Worm (Caenorhabditis elegans) whole organism, late embryonic: ENCODE results near the gene srw-124.

ENCODE experiments used
- C08G9.2 ChIP-seq: sonication (generic microtip); optimal IDR thresholded peaks from 2 replicates; lab custom pipeline; 2016; ENCODE audit warnings: mild to moderate bottlenecking, missing genetic modification characterization, moderate library complexity, missing compliant biosample characterization
- C38D4.7 ChIP-seq: fragments of 200-800 bp; sonication (Bioruptor generic); optimal IDR thresholded peaks from 2 replicates; lab custom pipeline; 2018; ENCODE audit warnings: mild to moderate bottlenecking, missing genetic modification characterization, moderate library complexity, missing compliant biosample characterization
- K02D7.2 ChIP-seq: sonication (generic microtip); optimal IDR thresholded peaks from 2 replicates; lab custom pipeline; 2017; ENCODE audit warnings: mild to moderate bottlenecking, missing genetic modification characterization, missing compliant biosample characterization
- T23F11.4 ChIP-seq: fragments of 200-800 bp; sonication (Bioruptor generic); optimal IDR thresholded peaks from 2 replicates; lab custom pipeline; 2018; ENCODE audit warnings: mild to moderate bottlenecking, missing genetic modification characterization, missing compliant biosample characterization
- Y22D7AL.16 ChIP-seq: sonication (generic microtip); optimal IDR thresholded peaks from 2 replicates; lab custom pipeline; 2016; ENCODE audit warnings: missing genetic modification characterization, missing compliant biosample characterization
- ahr-1 ChIP-seq: sonication (generic microtip); optimal IDR thresholded peaks from 2 replicates; lab custom pipeline; 2016; ENCODE audit warnings: missing genetic modification characterization, missing compliant biosample characterization
- ceh-18 ChIP-seq: sonication (generic microtip); optimal IDR thresholded peaks from 2 replicates; lab custom pipeline; 2016; ENCODE audit warnings: missing genetic modification characterization, missing compliant biosample characterization
- ceh-2 ChIP-seq: sonication (generic microtip); optimal IDR thresholded peaks from 2 replicates; lab custom pipeline; 2016; ENCODE audit warnings: missing genotype, missing genetic modification characterization, missing compliant biosample characterization
- ceh-24 ChIP-seq: sonication (generic microtip); optimal IDR thresholded peaks from 2 replicates; lab custom pipeline; 2016; ENCODE audit warnings: mild to moderate bottlenecking, missing genetic modification characterization, missing compliant biosample characterization
- ceh-30 ChIP-seq: fragments of 150-350 bp; optimal IDR thresholded peaks from 2 replicates; lab custom pipeline; 2014; ENCODE audit warnings: missing biosample characterization, missing genetic modification characterization
- ceh-31 ChIP-seq: sonication (generic microtip); optimal IDR thresholded peaks from 2 replicates; lab custom pipeline; 2016; ENCODE audit warnings: missing genetic modification characterization, missing compliant biosample characterization
- ceh-45 ChIP-seq: fragments of 200-800 bp; sonication (Bioruptor generic); IDR thresholded peaks from 2 replicates; pipeline ENCODE4 v1.3.6; 2022; ENCODE audit warnings: missing genetic modification reagents, missing genetic modification characterization, missing compliant biosample characterization
- ceh-9 ChIP-seq: sonication (generic microtip); optimal IDR thresholded peaks from 2 replicates; lab custom pipeline; 2016; ENCODE audit warnings: mild to moderate bottlenecking, missing genetic modification characterization, inconsistent platforms, missing compliant biosample characterization
- dmd-4 ChIP-seq: sonication (generic microtip); optimal IDR thresholded peaks from 2 replicates; lab custom pipeline; 2016; ENCODE audit warnings: borderline replicate concordance, missing genetic modification characterization, missing compliant biosample characterization
- elt-2 ChIP-seq: sonication (generic microtip); optimal IDR thresholded peaks from 2 replicates; lab custom pipeline; 2016; ENCODE audit warnings: missing genetic modification reagents, missing genetic modification characterization, missing compliant biosample characterization
- elt-4 ChIP-seq: sonication (generic microtip); optimal IDR thresholded peaks from 2 replicates; lab custom pipeline; 2016; ENCODE audit warnings: missing genetic modification characterization, missing compliant biosample characterization
- fax-1 ChIP-seq: sonication (generic microtip); optimal IDR thresholded peaks from 2 replicates; lab custom pipeline; 2016; ENCODE audit warnings: missing genotype, missing genetic modification characterization, missing compliant biosample characterization
- gmeb-2 ChIP-seq: sonication (generic microtip); optimal IDR thresholded peaks from 2 replicates; lab custom pipeline; 2016; ENCODE audit warnings: missing genetic modification characterization, inconsistent platforms, missing compliant biosample characterization
- hlh-13 ChIP-seq: fragments of 200-800 bp; sonication (Bioruptor generic); optimal IDR thresholded peaks from 2 replicates; lab custom pipeline; 2018; ENCODE audit warnings: mild to moderate bottlenecking, missing genetic modification characterization, missing compliant biosample characterization
- hlh-6 ChIP-seq: sonication (generic microtip); optimal IDR thresholded peaks from 2 replicates; lab custom pipeline; 2016; ENCODE audit warnings: missing genotype, missing genetic modification characterization, missing compliant biosample characterization
- hlh-8 ChIP-seq: sonication (generic microtip); optimal IDR thresholded peaks from 2 replicates; lab custom pipeline; 2016; ENCODE audit warnings: missing genotype, missing genetic modification characterization, missing compliant biosample characterization
- mec-3 ChIP-seq: sonication (generic microtip); optimal IDR thresholded peaks from 2 replicates; lab custom pipeline; 2016; ENCODE audit warnings: borderline replicate concordance, missing genetic modification characterization, missing compliant biosample characterization
- nfya-1 ChIP-seq: sonication (generic microtip); optimal IDR thresholded peaks from 2 replicates; lab custom pipeline; 2017; ENCODE audit warnings: missing genetic modification characterization, mild to moderate bottlenecking, missing compliant biosample characterization, antibody characterized with exemption, moderate library complexity
- nhr-11 ChIP-seq: fragments of 150-350 bp; optimal IDR thresholded peaks from 2 replicates; lab custom pipeline; 2014; ENCODE audit warnings: missing biosample characterization, missing genetic modification characterization
- nhr-232 ChIP-seq: sonication (generic microtip); optimal IDR thresholded peaks from 2 replicates; lab custom pipeline; 2016; ENCODE audit warnings: missing genetic modification characterization, missing compliant biosample characterization
- npax-4 ChIP-seq: sonication (generic microtip); optimal IDR thresholded peaks from 2 replicates; lab custom pipeline; 2016; ENCODE audit warnings: missing genetic modification characterization, missing compliant biosample characterization
- odd-2 ChIP-seq: sonication (generic microtip); optimal IDR thresholded peaks from 2 replicates; lab custom pipeline; 2017; ENCODE audit warnings: antibody characterized with exemption, mild to moderate bottlenecking, missing genetic modification characterization, missing compliant biosample characterization
- pat-9 ChIP-seq: fragments of 200-800 bp; sonication (Bioruptor generic); optimal IDR thresholded peaks from 2 replicates; lab custom pipeline; 2018; ENCODE audit warnings: mild to moderate bottlenecking, missing genetic modification characterization, moderate library complexity, missing compliant biosample characterization
- pha-2 ChIP-seq: sonication (generic microtip); optimal IDR thresholded peaks from 2 replicates; lab custom pipeline; 2017; ENCODE audit warnings: mild to moderate bottlenecking, missing genetic modification characterization, missing compliant biosample characterization
- pha-4 ChIP-seq: fragments of 150-350 bp; optimal IDR thresholded peaks from 2 replicates; lab custom pipeline; 2018; ENCODE audit warnings: missing biosample characterization, missing genetic modification reagents, missing genetic modification characterization
- pros-1 ChIP-seq: fragments of 150-350 bp; optimal IDR thresholded peaks from 2 replicates; lab custom pipeline; 2014; ENCODE audit warnings: missing biosample characterization, missing genetic modification reagents, missing genetic modification characterization
- sdc-2 ChIP-seq: sonication (generic microtip); optimal IDR thresholded peaks from 2 replicates; lab custom pipeline; 2016; ENCODE audit warnings: missing genotype, missing genetic modification characterization, missing compliant biosample characterization
- sox-2 ChIP-seq: fragments of 200-800 bp; sonication (Bioruptor generic); IDR thresholded peaks from 2 replicates; pipeline ENCODE4 v1.3.6; 2022; ENCODE audit warnings: missing genetic modification reagents, missing genetic modification characterization, missing compliant biosample characterization
- sox-4 ChIP-seq: sonication (generic microtip); optimal IDR thresholded peaks from 2 replicates; lab custom pipeline; 2017; ENCODE audit warnings: mild to moderate bottlenecking, missing genetic modification characterization, inconsistent platforms, missing compliant biosample characterization
- tbx-2 ChIP-seq: sonication (generic microtip); optimal IDR thresholded peaks from 2 replicates; lab custom pipeline; 2016; ENCODE audit warnings: missing genetic modification characterization, missing compliant biosample characterization
- unc-42 ChIP-seq: sonication (generic microtip); optimal IDR thresholded peaks from 2 replicates; lab custom pipeline; 2016; ENCODE audit warnings: missing genotype, missing genetic modification characterization, missing compliant biosample characterization
- unc-55 ChIP-seq: sonication (generic microtip); optimal IDR thresholded peaks from 2 replicates; lab custom pipeline; 2017; ENCODE audit warnings: missing biosample characterization, missing genetic modification reagents, missing genetic modification characterization
- ztf-16 ChIP-seq: sonication (generic microtip); optimal IDR thresholded peaks from 2 replicates; lab custom pipeline; 2017; ENCODE audit warnings: missing genetic modification characterization, missing compliant biosample characterization

The srw-124 gene

DNA sequence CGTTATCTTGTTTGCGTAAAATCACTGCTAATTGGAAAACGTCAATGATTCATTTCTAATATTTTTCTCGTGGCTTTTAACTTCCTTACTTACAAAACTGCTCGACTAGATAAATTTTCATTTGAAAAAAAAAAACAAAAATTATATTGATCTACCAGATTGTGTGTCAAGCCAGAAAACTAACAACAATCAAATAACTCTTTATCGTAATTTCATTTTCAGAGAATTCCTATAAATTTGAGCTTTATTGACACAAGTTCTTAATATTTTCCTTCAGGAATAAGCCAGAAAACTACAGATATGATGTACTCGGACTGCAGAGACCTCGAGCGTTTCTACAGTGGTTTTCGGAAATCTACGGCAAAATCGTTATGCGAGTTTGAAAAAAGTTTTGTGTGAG, at the start of gene srw-124:
Gene srw-124, plus strand, starts transcription at position 301 of the 400 bp plus-strand sequence.
- TF ChIP-seq unc-55 (GFP tag; lab: Kevin White, UChicago): no peak
- TF ChIP-seq elt-2: no peak
- TF ChIP-seq sox-2 (GFP tag; lab: Robert Waterston, UW): no peak
- no peak for TF ChIP-seq pros-1 (tag; lab: Kevin White, UChicago)
- no peak for TF ChIP-seq nfya-1 (tag; lab: Kevin White, UChicago)
- no peak for TF ChIP-seq mec-3
- TF ChIP-seq elt-4 (tag; lab: Kevin White, UChicago): no peak
- TF ChIP-seq pha-2 (tag; lab: Kevin White, UChicago): no peak
- TF ChIP-seq hlh-13 (GFP tag; lab: Kevin White, UChicago): no peak
- no peak for TF ChIP-seq hlh-8
- TF ChIP-seq ceh-45 (GFP tag; lab: Robert Waterston, UW): no peak
- no peak for TF ChIP-seq nhr-232 (tag; lab: Kevin White, UChicago)
- no peak for TF ChIP-seq ceh-24
- no peak for TF ChIP-seq ceh-30 (tag; lab: Kevin White, UChicago)
- TF ChIP-seq pha-4 (tag; lab: Kevin White, UChicago): no peak

DNA sequence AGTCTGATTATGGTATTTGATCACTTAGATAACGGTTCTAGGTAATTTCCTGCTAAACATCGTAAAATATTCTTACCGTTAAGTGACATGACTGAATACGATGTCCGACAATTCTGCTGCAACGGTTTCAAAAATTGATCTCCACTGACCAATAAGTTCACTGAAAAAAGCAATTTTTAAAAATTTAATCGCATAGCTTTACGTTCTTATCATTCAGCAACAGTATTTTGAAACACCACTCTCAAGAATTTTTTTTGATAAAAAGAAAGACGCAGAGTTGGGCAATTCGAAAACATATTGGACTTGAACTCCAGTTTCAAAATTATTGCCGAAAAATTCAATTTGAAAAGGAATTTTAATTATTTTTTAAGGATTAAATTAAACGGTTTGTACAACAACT, 48.8 kb upstream of the srw-124 start, which contains the start of gene C31B8.12:
Gene C31B8.12, minus strand, starts transcription at position 101 of the 400 bp plus-strand sequence.
- TF ChIP-seq ceh-45 (GFP tag; lab: Robert Waterston, UW) (no peak), hlh-8 (no peak), gmeb-2 (tag; lab: Kevin White, UChicago) (no peak), T23F11.4 (GFP tag; lab: Kevin White, UChicago) (no peak), hlh-13 (GFP tag; lab: Kevin White, UChicago) (no peak), ceh-2 (tag; lab: Kevin White, UChicago) (no peak), sdc-2 (tag; lab: Kevin White, UChicago) (no peak), C08G9.2 (tag; lab: Kevin White, UChicago) (no peak), tbx-2 (no peak), dmd-4 (tag; lab: Kevin White, UChicago) (no peak), odd-2 (tag; lab: Kevin White, UChicago) (no peak), hlh-6 (tag; lab: Kevin White, UChicago) (no peak), fax-1 (tag; lab: Kevin White, UChicago) (no peak), nhr-11 (tag; lab: Kevin White, UChicago) (no peak), ahr-1 (no peak), pros-1 (tag; lab: Kevin White, UChicago) (no peak), ceh-9 (tag; lab: Kevin White, UChicago) (no peak), ztf-16 (tag; lab: Kevin White, UChicago) (no peak), nfya-1 (tag; lab: Kevin White, UChicago) (no peak)

ce11 chrV:2929753-2930152, 46.6 kb upstream of the srw-124 start, which contains the start of gene C31B8.16:
C31B8.16 (plus strand) TSS chrV:2930053.
- TF ChIP-seq hlh-13 (GFP tag; lab: Kevin White, UChicago) (no peak), K02D7.2 (tag; lab: Kevin White, UChicago) (no peak), pat-9 (tag; lab: Kevin White, UChicago) (no peak), ceh-30 (tag; lab: Kevin White, UChicago) (no peak), npax-4 (tag; lab: Kevin White, UChicago) (no peak), unc-42 (no peak), pros-1 (tag; lab: Kevin White, UChicago) (no peak), pha-2 (tag; lab: Kevin White, UChicago) (no peak)

ce11 chrV:2931252-2931651, 45.1 kb upstream of the srw-124 start, which contains the start of gene C31B8.1:
C31B8.1 (plus strand) TSS chrV:2931552.
- TF ChIP-seq C38D4.7 (GFP tag; lab: Kevin White, UChicago): no peak
- no peak for TF ChIP-seq sox-4 (tag; lab: Kevin White, UChicago)
- no peak for TF ChIP-seq mec-3
- no peak for TF ChIP-seq ceh-31
- TF ChIP-seq Y22D7AL.16 (tag; lab: Kevin White, UChicago): no peak
- no peak for TF ChIP-seq ceh-24
- no peak for TF ChIP-seq elt-4 (tag; lab: Kevin White, UChicago)
- TF ChIP-seq ceh-18 (tag; lab: Kevin White, UChicago): no peak
- no peak for TF ChIP-seq ceh-9 (tag; lab: Kevin White, UChicago)
